Worm (Caenorhabditis elegans): ENCODE measurements around the gene srx-96.

Gene srx-96

DNA sequence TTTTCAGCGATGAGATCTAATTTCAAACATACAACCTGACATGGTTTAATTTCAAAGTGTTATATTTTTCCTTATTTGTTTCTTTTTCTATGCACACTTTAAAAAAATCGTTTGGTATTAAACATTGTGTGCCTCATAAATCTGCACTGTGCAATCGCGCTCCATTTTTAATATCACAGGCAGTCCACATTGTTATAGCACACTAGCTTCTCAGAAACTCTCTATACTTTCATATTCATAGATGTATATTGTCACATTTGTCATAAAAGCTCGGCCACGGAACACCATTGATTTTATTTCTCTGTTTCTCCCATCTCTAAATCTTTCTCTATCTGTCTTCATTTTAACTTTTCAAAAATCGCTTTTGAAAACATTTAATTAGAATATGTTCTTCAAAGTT lies 46.2 kb downstream of the srx-96 start:
- TF ChIP-seq ceh-82 (tag; optimal IDR thresholded peaks at IDR 0.05) (no peak), mab-5 (tag; optimal IDR thresholded peaks at IDR 0.05) (no peak), nhr-21 (tag; optimal IDR thresholded peaks at IDR 0.05) (no peak), egl-27 (tag; optimal IDR thresholded peaks at IDR 0.05) (no peak), unc-55 (GFP tag; optimal IDR thresholded peaks at IDR 0.05) (peak; percentile 94), unc-39 (tag; optimal IDR thresholded peaks at IDR 0.05) (no peak), ama-1 (optimal IDR thresholded peaks at IDR 0.05) (no peak), fos-1 (tag; optimal IDR thresholded peaks at IDR 0.05) (peak; percentile 39), ztf-11 (tag; optimal IDR thresholded peaks at IDR 0.05) (no peak), Y55F3AM.14 (GFP tag; optimal IDR thresholded peaks at IDR 0.05) (no peak), alr-1 (tag; optimal IDR thresholded peaks at IDR 0.05) (no peak), nhr-23 (tag; optimal IDR thresholded peaks at IDR 0.05) (no peak), sma-9 (GFP tag; optimal IDR thresholded peaks at IDR 0.05) (peak; percentile 4), sma-9 (tag; optimal IDR thresholded peaks at IDR 0.05) (no peak), F13H6.1 (tag; optimal IDR thresholded peaks at IDR 0.05) (no peak), elt-3 (tag; optimal IDR thresholded peaks at IDR 0.05) (no peak), lin-11 (tag; optimal IDR thresholded peaks at IDR 0.05) (no peak), lin-13 (GFP tag; optimal IDR thresholded peaks at IDR 0.05) (peak; percentile 25), ztf-4 (tag; optimal IDR thresholded peaks at IDR 0.05) (no peak), lsy-2 (tag; optimal IDR thresholded peaks at IDR 0.05) (peak in 1 of 2 experiments; percentile 60), C34F6.9 (tag; optimal IDR thresholded peaks at IDR 0.05) (peak; percentile 76), ceh-16 (tag; optimal IDR thresholded peaks at IDR 0.05) (no peak), crh-2 (tag; optimal IDR thresholded peaks at IDR 0.05) (peak; percentile 3), peb-1 (tag; optimal IDR thresholded peaks at IDR 0.05) (no peak), mdl-1 (tag; optimal IDR thresholded peaks at IDR 0.05) (no peak), nhr-77 (tag; optimal IDR thresholded peaks at IDR 0.05) (no peak), mbf-1 (tag; optimal IDR thresholded peaks at IDR 0.05) (no peak), blmp-1 (tag; optimal IDR thresholded peaks at IDR 0.05; ENCODE audit: insufficient read depth) (no peak), snpc-4 (tag; optimal IDR thresholded peaks at IDR 0.05) (peak; percentile 1), skn-1 (tag; optimal IDR thresholded peaks at IDR 0.05) (peak; percentile 37)
